Fruit fly (Drosophila melanogaster) whole organism, prepupa: Measurements from ENCODE around the gene CG11069.
A peak's percentile ranks its signal among the peaks of the same experiment; 100 is the strongest.

Experiments used
- Blimp-1 ChIP-seq: fragments of 200-800 bp; sonication (Bioruptor generic); optimal IDR thresholded peaks from 3 replicates; lab custom pipeline; 2017; ENCODE audit warnings: missing biosample characterization, missing genetic modification characterization, mild to moderate bottlenecking, moderate library complexity, missing genetic modification reagents
- CG10631 ChIP-seq: fragments of 200-800 bp; sonication (Bioruptor generic); optimal IDR thresholded peaks from 2 replicates; lab custom pipeline; 2016; ENCODE audit warnings: missing biosample characterization, missing genetic modification characterization
- CG11294 ChIP-seq: fragments of 200-800 bp; sonication (Bioruptor generic); IDR thresholded peaks from 2 replicates; pipeline ENCODE4 v1.3.6; 2022; ENCODE audit warnings: missing biosample characterization, missing genetic modification characterization
- CG11902 ChIP-seq: fragments of 200-800 bp; sonication (Bioruptor generic); optimal IDR thresholded peaks from 3 replicates; lab custom pipeline; 2016; ENCODE audit warnings: missing biosample characterization, missing genetic modification characterization
- CG15336 ChIP-seq: fragments of 200-800 bp; sonication (Bioruptor generic); IDR thresholded peaks from 2 replicates; pipeline ENCODE4 v1.3.6; 2022; ENCODE audit warnings: missing biosample characterization, missing genetic modification characterization
- CG1621 ChIP-seq: fragments of 200-800 bp; sonication (Bioruptor generic); optimal IDR thresholded peaks from 3 replicates; lab custom pipeline; 2018; ENCODE audit warnings: missing biosample characterization, mild to moderate bottlenecking, missing genetic modification characterization
- CG16779 ChIP-seq: fragments of 200-800 bp; sonication (Bioruptor generic); optimal IDR thresholded peaks from 3 replicates; lab custom pipeline; 2017; ENCODE audit warnings: missing biosample characterization, mild to moderate bottlenecking, missing genetic modification characterization
- CG3032 ChIP-seq: fragments of 200-800 bp; optimal IDR thresholded peaks from 2 replicates; lab custom pipeline; 2019; ENCODE audit warnings: missing biosample characterization, mild to moderate bottlenecking, missing genetic modification characterization, moderate library complexity
- CG31627 ChIP-seq: fragments of 200-800 bp; sonication (Bioruptor generic); optimal IDR thresholded peaks from 3 replicates; lab custom pipeline; 2016; ENCODE audit warnings: missing biosample characterization, missing genetic modification characterization
- CG32006 ChIP-seq: fragments of 200-800 bp; sonication (Bioruptor generic); optimal IDR thresholded peaks from 3 replicates; lab custom pipeline; 2017; ENCODE audit warnings: missing biosample characterization, mild to moderate bottlenecking, missing genetic modification characterization
- CG34406 ChIP-seq: fragments of 200-800 bp; sonication (Bioruptor generic); optimal IDR thresholded peaks from 3 replicates; lab custom pipeline; 2016; ENCODE audit warnings: missing biosample characterization, missing genetic modification characterization
- CG3919 ChIP-seq: fragments of 200-800 bp; sonication (Bioruptor generic); optimal IDR thresholded peaks from 3 replicates; lab custom pipeline; 2016; ENCODE audit warnings: missing biosample characterization, missing genetic modification characterization
- CG4318 ChIP-seq: fragments of 200-800 bp; sonication (Bioruptor generic); optimal IDR thresholded peaks from 3 replicates; lab custom pipeline; 2017; ENCODE audit warnings: missing biosample characterization, mild to moderate bottlenecking, missing genetic modification characterization
- CG6276 ChIP-seq: fragments of 200-800 bp; sonication (Bioruptor generic); optimal IDR thresholded peaks from 2 replicates; lab custom pipeline; 2017; ENCODE audit warnings: missing biosample characterization, mild to moderate bottlenecking, missing genetic modification characterization
- CG6854 ChIP-seq: fragments of 200-800 bp; sonication (Bioruptor generic); optimal IDR thresholded peaks from 2 replicates; lab custom pipeline; 2017; ENCODE audit warnings: missing biosample characterization, mild to moderate bottlenecking, missing genetic modification characterization
- CG7368 ChIP-seq: fragments of 200-800 bp; sonication (Bioruptor generic); optimal IDR thresholded peaks from 3 replicates; lab custom pipeline; 2016; ENCODE audit warnings: missing biosample characterization, missing genetic modification characterization
- CG8119 ChIP-seq: fragments of 200-800 bp; sonication (Bioruptor generic); IDR thresholded peaks from 3 replicates; pipeline ENCODE4 v1.3.6; 2022; ENCODE audit warnings: missing biosample characterization, missing genetic modification characterization
- CG8632 ChIP-seq: fragments of 200-800 bp; sonication (Bioruptor generic); optimal IDR thresholded peaks from 3 replicates; lab custom pipeline; 2016; ENCODE audit warnings: missing biosample characterization, missing genetic modification characterization
- CG9139 ChIP-seq: fragments of 200-800 bp; sonication (Bioruptor generic); optimal IDR thresholded peaks from 3 replicates; lab custom pipeline; 2017; ENCODE audit warnings: missing biosample characterization, mild to moderate bottlenecking, missing genetic modification characterization
- Eip78C ChIP-seq: fragments of 200-800 bp; sonication (Bioruptor generic); peaks from one replicate; lab custom pipeline; 2016; ENCODE audit warnings: missing biosample characterization, missing genetic modification characterization
- Ets21C ChIP-seq: fragments of 200-800 bp; sonication (Bioruptor generic); optimal IDR thresholded peaks from 3 replicates; lab custom pipeline; 2016; ENCODE audit warnings: missing biosample characterization, missing genetic modification characterization
- Ets96B ChIP-seq: fragments of 200-800 bp; optimal IDR thresholded peaks from 2 replicates; lab custom pipeline; 2019; ENCODE audit warnings: missing biosample characterization, mild to moderate bottlenecking, missing genetic modification characterization, moderate library complexity
- Gug ChIP-seq: fragments of 200-800 bp; sonication (Bioruptor generic); IDR thresholded peaks from 2 replicates; pipeline ENCODE4 v1.3.6; 2022; ENCODE audit warnings: missing biosample characterization, missing genetic modification characterization
- Hr38 ChIP-seq: sonication (Bioruptor generic); optimal IDR thresholded peaks from 2 replicates; lab custom pipeline; 2016; ENCODE audit warnings: missing biosample characterization, missing genetic modification characterization
- Hr39 ChIP-seq: fragments of 200-800 bp; sonication (Bioruptor generic); optimal IDR thresholded peaks from 2 replicates; lab custom pipeline; 2016; ENCODE audit warnings: missing biosample characterization, missing genetic modification characterization
- OdsH ChIP-seq: fragments of 200-800 bp; sonication (Bioruptor generic); optimal IDR thresholded peaks from 3 replicates; lab custom pipeline; 2016; ENCODE audit warnings: missing biosample characterization, missing genetic modification characterization
- Smox ChIP-seq: fragments of 200-800 bp; sonication (Bioruptor generic); optimal IDR thresholded peaks from 3 replicates; lab custom pipeline; 2016; ENCODE audit warnings: missing biosample characterization, missing genetic modification characterization
- Sox102F ChIP-seq: fragments of 200-800 bp; sonication (Bioruptor generic); optimal IDR thresholded peaks from 2 replicates; lab custom pipeline; 2016; ENCODE audit warnings: missing biosample characterization, mild to moderate bottlenecking, missing genetic modification characterization
- Sox14 ChIP-seq: fragments of 200-800 bp; sonication (Bioruptor generic); optimal IDR thresholded peaks from 3 replicates; lab custom pipeline; 2016; ENCODE audit warnings: missing biosample characterization, missing genetic modification characterization
- Sox15 ChIP-seq: fragments of 200-800 bp; sonication (Bioruptor generic); optimal IDR thresholded peaks from 3 replicates; lab custom pipeline; 2016; ENCODE audit warnings: missing biosample characterization, missing genetic modification characterization
- achi ChIP-seq: fragments of 200-800 bp; sonication (Bioruptor generic); optimal IDR thresholded peaks from 3 replicates; lab custom pipeline; 2016; ENCODE audit warnings: missing biosample characterization, missing genetic modification characterization
- acj6 ChIP-seq: fragments of 200-800 bp; sonication (Bioruptor generic); optimal IDR thresholded peaks from 3 replicates; lab custom pipeline; 2016; ENCODE audit warnings: missing biosample characterization, missing genetic modification characterization
- cyc ChIP-seq: fragments of 200-800 bp; sonication (Bioruptor generic); optimal IDR thresholded peaks from 3 replicates; lab custom pipeline; 2016; ENCODE audit warnings: missing biosample characterization, missing genetic modification characterization
- dac ChIP-seq: fragments of 200-800 bp; sonication (Bioruptor generic); optimal IDR thresholded peaks from 2 replicates; lab custom pipeline; 2017; ENCODE audit warnings: missing biosample characterization, mild to moderate bottlenecking, missing genetic modification characterization
- dsx ChIP-seq: fragments of 200-800 bp; optimal IDR thresholded peaks from 3 replicates; lab custom pipeline; 2019; ENCODE audit warnings: missing biosample characterization, mild to moderate bottlenecking, missing genetic modification characterization, moderate library complexity; ENCODE audit not compliant: poor library complexity, severe bottlenecking
- fd85E ChIP-seq: fragments of 200-800 bp; sonication (Bioruptor generic); optimal IDR thresholded peaks from 3 replicates; lab custom pipeline; 2016; ENCODE audit warnings: missing biosample characterization, missing genetic modification characterization
- fkh ChIP-seq: fragments of 200-800 bp; sonication (Bioruptor generic); optimal IDR thresholded peaks from 3 replicates; lab custom pipeline; 2017; ENCODE audit warnings: missing biosample characterization, mild to moderate bottlenecking, missing genetic modification characterization, moderate library complexity
- lz ChIP-seq: fragments of 200-800 bp; sonication (Bioruptor generic); optimal IDR thresholded peaks from 3 replicates; lab custom pipeline; 2016; ENCODE audit warnings: missing biosample characterization, missing genetic modification characterization
- net ChIP-seq: fragments of 200-800 bp; sonication (Bioruptor generic); optimal IDR thresholded peaks from 3 replicates; lab custom pipeline; 2016; ENCODE audit warnings: missing biosample characterization, missing genetic modification characterization
- pdm3 ChIP-seq: fragments of 200-800 bp; sonication (Bioruptor generic); optimal IDR thresholded peaks from 3 replicates; lab custom pipeline; 2016; ENCODE audit warnings: missing biosample characterization, missing genetic modification characterization
- salr ChIP-seq, 2 experiments: fragments of 200-800 bp; sonication (Bioruptor generic); optimal IDR thresholded peaks; 3 replicates each; lab custom pipeline; 2016 to 2018; ENCODE audit warnings: missing biosample characterization in 2 of 2, missing genetic modification characterization in 2 of 2, mild to moderate bottlenecking in 1 of 2
- spab ChIP-seq: fragments of 200-800 bp; sonication (Bioruptor generic); optimal IDR thresholded peaks from 2 replicates; lab custom pipeline; 2017; ENCODE audit warnings: missing biosample characterization, mild to moderate bottlenecking, missing genetic modification characterization, missing genetic modification reagents
- ss ChIP-seq, 2 experiments: fragments of 200-800 bp; sonication (Bioruptor generic); optimal IDR thresholded peaks; 2 replicates in 1 of 2; 3 replicates in 1 of 2; lab custom pipeline; 2017 to 2018; ENCODE audit warnings: mild to moderate bottlenecking in 2 of 2, missing biosample characterization in 2 of 2, missing genetic modification characterization in 2 of 2, moderate library complexity in 1 of 2
- svp ChIP-seq: fragments of 200-800 bp; sonication (Bioruptor generic); peaks from one replicate; lab custom pipeline; 2016; ENCODE audit warnings: missing biosample characterization, missing genetic modification characterization
- topi ChIP-seq: fragments of 200-800 bp; sonication (Bioruptor generic); optimal IDR thresholded peaks from 3 replicates; lab custom pipeline; 2016; ENCODE audit warnings: missing biosample characterization, missing genetic modification characterization
- vri ChIP-seq: fragments of 200-800 bp; sonication (Bioruptor generic); optimal IDR thresholded peaks from 3 replicates; lab custom pipeline; 2016; ENCODE audit warnings: missing biosample characterization, mild to moderate bottlenecking, missing genetic modification characterization

Gene CG11069

dm6 chr3R:24938049-24938448 lies 43.5 kb downstream of the CG11069 start, which contains the start of gene Osbp (continued):
- TF ChIP-seq Smox (GFP tag; lab: Kevin White, UChicago) (no peak), salr (GFP tag; optimal IDR thresholded peaks at IDR 0.05; lab: Kevin White, UChicago) (no peak), Blimp-1 (no peak), CG6854 (GFP tag; lab: Kevin White, UChicago) (no peak), CG15336 (GFP tag; lab: Robert Waterston, UW) (no peak), CG7368 (GFP tag; lab: Kevin White, UChicago) (no peak), Sox15 (no peak), CG8632 (GFP tag; lab: Kevin White, UChicago) (no peak), Sox14 (GFP tag; lab: Kevin White, UChicago) (peak; percentile 43), CG4318 (GFP tag; lab: Kevin White, UChicago) (no peak), CG34406 (GFP tag; lab: Kevin White, UChicago) (no peak), CG32006 (no peak), Ets96B (tag; lab: Kevin White, UChicago) (no peak), vri (GFP tag; lab: Kevin White, UChicago) (no peak), CG3919 (GFP tag; lab: Kevin White, UChicago) (no peak), CG1621 (tag; lab: Kevin White, UChicago) (peak; percentile 21), CG9139 (GFP tag; lab: Kevin White, UChicago) (no peak), Hr39 (GFP tag; lab: Kevin White, UChicago) (no peak), net (GFP tag; lab: Kevin White, UChicago) (no peak)

- TF ChIP-seq spab (no peak), dsx (GFP tag; lab: Kevin White, UChicago) (no peak), svp (GFP tag; lab: Kevin White, UChicago) (peak; percentile 88), CG32006 (no peak), CG11294 (GFP tag; lab: Robert Waterston, UW) (no peak), CG31627 (peak; percentile 31), CG3919 (GFP tag; lab: Kevin White, UChicago) (no peak), CG15336 (GFP tag; lab: Robert Waterston, UW) (no peak), CG11902 (GFP tag; lab: Kevin White, UChicago) (no peak), Sox102F (GFP tag; lab: Kevin White, UChicago) (no peak), Gug (GFP tag; lab: Robert Waterston, UW) (no peak), topi (GFP tag; lab: Kevin White, UChicago) (peak; percentile 42), Sox14 (GFP tag; lab: Kevin White, UChicago) (peak; percentile 42), cyc (GFP tag; lab: Kevin White, UChicago) (no peak), net (GFP tag; lab: Kevin White, UChicago) (no peak), Blimp-1 (no peak), Hr39 (GFP tag; lab: Kevin White, UChicago) (no peak), CG4318 (GFP tag; lab: Kevin White, UChicago) (no peak), achi (GFP tag; lab: Kevin White, UChicago) (no peak), vri (GFP tag; lab: Kevin White, UChicago) (no peak), Ets21C (GFP tag; lab: Kevin White, UChicago) (no peak), CG16779 (tag; lab: Kevin White, UChicago) (no peak), CG3032 (tag; lab: Kevin White, UChicago) (no peak), CG34406 (GFP tag; lab: Kevin White, UChicago) (no peak), dac (GFP tag; lab: Kevin White, UChicago) (no peak), CG8632 (GFP tag; lab: Kevin White, UChicago) (no peak), CG8119 (GFP tag; lab: Robert Waterston, UW) (no peak), fkh (GFP tag; lab: Kevin White, UChicago) (no peak), Hr38 (GFP tag; lab: Kevin White, UChicago) (no peak), CG6276 (no peak), CG10631 (GFP tag; lab: Kevin White, UChicago) (no peak), Eip78C (peak; percentile 80), OdsH (no peak), ss (GFP tag; optimal IDR thresholded peaks at IDR 0.05; lab: Kevin White, UChicago) (no peak), salr (GFP tag; optimal IDR thresholded peaks at IDR 0.05; lab: Kevin White, UChicago) (no peak), lz (GFP tag; lab: Kevin White, UChicago) (peak; percentile 54), Ets96B (tag; lab: Kevin White, UChicago) (peak; percentile 22), fd85E (GFP tag; lab: Kevin White, UChicago) (no peak), acj6 (GFP tag; lab: Kevin White, UChicago) (no peak), pdm3 (no peak)
Measured at dm6 chr3R:24944920-24945853, 50.6 kb downstream of the CG11069 start, which contains the start of the genes ssh and Nmnat. Gene ssh (minus strand): TSS chr3R:24944956. Gene Nmnat (plus strand): TSS chr3R:24945237.
